Fruit fly (Drosophila melanogaster): ENCODE measurements around the gene SelR.

The SelR gene

dm6 chr3R:10842422-10842821 lies 26.0 kb downstream of the SelR start (continued):
- peak; percentile 61 for TF ChIP-seq dsx (GFP tag; optimal IDR thresholded peaks at IDR 0.05; ENCODE audit: poor library complexity, severe bottlenecking)
- no peak for TF ChIP-seq CG6792 (GFP tag; optimal IDR thresholded peaks at IDR 0.05)
- TF ChIP-seq eg (GFP tag; IDR thresholded peaks at IDR 0.05), result no peak
- TF ChIP-seq net (GFP tag; optimal IDR thresholded peaks at IDR 0.05), result no peak
- no peak for TF ChIP-seq Blimp-1 (GFP tag; optimal IDR thresholded peaks at IDR 0.05)
- no peak for TF ChIP-seq lz (GFP tag; optimal IDR thresholded peaks at IDR 0.05)
- TF ChIP-seq CG34406 (GFP tag; optimal IDR thresholded peaks at IDR 0.05), result no peak
- TF ChIP-seq CG4318 (GFP tag; optimal IDR thresholded peaks at IDR 0.05), result no peak
- TF ChIP-seq esn (GFP tag; optimal IDR thresholded peaks at IDR 0.05), result no peak
- TF ChIP-seq Hr39 (GFP tag; optimal IDR thresholded peaks at IDR 0.05), result no peak
- no peak for TF ChIP-seq Hr38 (GFP tag; optimal IDR thresholded peaks at IDR 0.05)
- no peak for TF ChIP-seq Smox (GFP tag; optimal IDR thresholded peaks at IDR 0.05)
- 0 out of 2 replicates have a peak, but pooled peaks have one; percentile 12 for TF ChIP-seq CG15336 (GFP tag; IDR thresholded peaks at IDR 0.05)
- no peak for TF ChIP-seq CG16779 (tag; optimal IDR thresholded peaks at IDR 0.05)
- peak; percentile 16 for TF ChIP-seq fd59A (GFP tag; optimal IDR thresholded peaks at IDR 0.05)
- peak; percentile 28 for TF ChIP-seq CG10631 (GFP tag; optimal IDR thresholded peaks at IDR 0.05)
- TF ChIP-seq CG6163 (GFP tag; IDR thresholded peaks at IDR 0.05), result no peak
- no peak for TF ChIP-seq CG6854 (GFP tag; optimal IDR thresholded peaks at IDR 0.05)
- no peak for TF ChIP-seq topi (GFP tag; optimal IDR thresholded peaks at IDR 0.05)
- TF ChIP-seq ss (GFP tag; optimal IDR thresholded peaks at IDR 0.05), result peak; percentile 4 to 31
- no peak for TF ChIP-seq Hr4 (GFP tag; optimal IDR thresholded peaks at IDR 0.05)
- TF ChIP-seq CG8319 (GFP tag; optimal IDR thresholded peaks at IDR 0.05), result no peak
- peak; percentile 31 for TF ChIP-seq Ets96B (tag; optimal IDR thresholded peaks at IDR 0.05)
- TF ChIP-seq Sox14 (GFP tag; optimal IDR thresholded peaks at IDR 0.05), result no peak
- no peak for TF ChIP-seq fd85E (GFP tag; optimal IDR thresholded peaks at IDR 0.05)
- peak; percentile 19 for TF ChIP-seq acj6 (GFP tag; optimal IDR thresholded peaks at IDR 0.05)
- TF ChIP-seq Eip75B (GFP tag; optimal IDR thresholded peaks at IDR 0.05), result no peak
- no peak for TF ChIP-seq Ets21C (GFP tag; optimal IDR thresholded peaks at IDR 0.05)
- TF ChIP-seq CG6276 (GFP tag; optimal IDR thresholded peaks at IDR 0.05), result no peak
- no peak for TF ChIP-seq CG8632 (GFP tag; optimal IDR thresholded peaks at IDR 0.05)
- no peak for TF ChIP-seq spab (GFP tag; optimal IDR thresholded peaks at IDR 0.05)

DNA sequence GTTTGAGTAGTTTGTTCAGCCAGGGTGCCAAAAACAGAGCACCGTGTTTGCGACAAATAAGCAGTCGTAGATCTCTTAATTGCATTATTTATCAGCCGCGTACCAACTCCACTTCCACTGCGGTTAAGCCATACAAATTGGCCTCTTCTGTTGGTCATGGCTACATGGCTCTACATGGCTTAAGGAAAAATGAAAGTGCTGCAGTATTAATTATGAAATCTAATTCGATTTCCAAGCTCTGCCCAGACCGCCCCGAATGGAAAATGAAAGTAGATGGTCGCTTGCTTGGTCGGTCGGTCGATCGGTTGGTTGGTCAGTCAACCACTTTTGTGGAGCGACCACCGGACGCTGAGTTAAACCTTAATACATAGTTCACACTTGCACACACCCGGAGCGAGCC lies 31.5 kb downstream of the SelR start:
- TF ChIP-seq CG3032 (tag; optimal IDR thresholded peaks at IDR 0.05) (no peak), CG8119 (GFP tag; IDR thresholded peaks at IDR 0.05) (no peak), CG8632 (GFP tag; optimal IDR thresholded peaks at IDR 0.05) (no peak), CG8319 (GFP tag; optimal IDR thresholded peaks at IDR 0.05) (no peak), Sox102F (GFP tag; optimal IDR thresholded peaks at IDR 0.05) (no peak), Eip78C (GFP tag) (no peak), eg (GFP tag; IDR thresholded peaks at IDR 0.05) (no peak), lz (GFP tag; optimal IDR thresholded peaks at IDR 0.05) (no peak), Hr38 (GFP tag; optimal IDR thresholded peaks at IDR 0.05) (no peak), CG6808 (GFP tag; optimal IDR thresholded peaks at IDR 0.05) (no peak), Met (GFP tag; optimal IDR thresholded peaks at IDR 0.05) (no peak), CG6276 (GFP tag; optimal IDR thresholded peaks at IDR 0.05) (no peak), Eip93F (GFP tag; optimal IDR thresholded peaks at IDR 0.05) (no peak)

- TF ChIP-seq Smox (GFP tag; optimal IDR thresholded peaks at IDR 0.05), result peak; percentile 92
- peak; percentile 95 for TF ChIP-seq CG34406 (GFP tag; optimal IDR thresholded peaks at IDR 0.05)
- peak; percentile 95 for TF ChIP-seq CG10631 (GFP tag; optimal IDR thresholded peaks at IDR 0.05)
- peak; percentile 89 for TF ChIP-seq CG11294 (GFP tag; IDR thresholded peaks at IDR 0.05)
- TF ChIP-seq Ets96B (tag; optimal IDR thresholded peaks at IDR 0.05), result peak; percentile 95
- TF ChIP-seq CG3919 (GFP tag; optimal IDR thresholded peaks at IDR 0.05), result peak; percentile 98
- peak; percentile 97 for TF ChIP-seq acj6 (GFP tag; optimal IDR thresholded peaks at IDR 0.05)
- TF ChIP-seq CG15336 (GFP tag; IDR thresholded peaks at IDR 0.05), result peak; percentile 97
- TF ChIP-seq Sox15 (GFP tag; optimal IDR thresholded peaks at IDR 0.05), result peak; percentile 90
- peak; percentile 96 for TF ChIP-seq achi (GFP tag; optimal IDR thresholded peaks at IDR 0.05)
- TF ChIP-seq Sox102F (GFP tag; optimal IDR thresholded peaks at IDR 0.05), result peak; percentile 95
- TF ChIP-seq CG11762 (GFP tag; optimal IDR thresholded peaks at IDR 0.05; ENCODE audit: insufficient read depth), result peak; percentile 95
- TF ChIP-seq CG10669 (GFP tag; optimal IDR thresholded peaks at IDR 0.05), result peak; percentile 92
- peak; percentile 92 for TF ChIP-seq CG8319 (GFP tag; optimal IDR thresholded peaks at IDR 0.05)
- TF ChIP-seq OdsH (GFP tag; optimal IDR thresholded peaks at IDR 0.05), result peak; percentile 97
- peak; percentile 92 for TF ChIP-seq dac (GFP tag; optimal IDR thresholded peaks at IDR 0.05)
- peak; percentile 95 for TF ChIP-seq Hr4 (GFP tag; optimal IDR thresholded peaks at IDR 0.05)
- peak; percentile 95 to 98 for TF ChIP-seq ss (GFP tag; optimal IDR thresholded peaks at IDR 0.05)
- peak; percentile 92 for TF ChIP-seq CG11902 (GFP tag; optimal IDR thresholded peaks at IDR 0.05)
- peak; percentile 86 for TF ChIP-seq Hr39 (GFP tag; optimal IDR thresholded peaks at IDR 0.05)
- TF ChIP-seq cyc (GFP tag; optimal IDR thresholded peaks at IDR 0.05), result peak; percentile 95
- TF ChIP-seq Met (GFP tag; optimal IDR thresholded peaks at IDR 0.05), result peak; percentile 94
- TF ChIP-seq Sox14 (GFP tag; optimal IDR thresholded peaks at IDR 0.05), result peak; percentile 90
Observed at dm6 chr3R:10834893-10835292, 33.5 kb downstream of the SelR start.

All from whole organism, prepupa.